Worm (Caenorhabditis elegans): ENCODE results near the gene Y38H6C.18.

Y38H6C.18 gene

DNA sequence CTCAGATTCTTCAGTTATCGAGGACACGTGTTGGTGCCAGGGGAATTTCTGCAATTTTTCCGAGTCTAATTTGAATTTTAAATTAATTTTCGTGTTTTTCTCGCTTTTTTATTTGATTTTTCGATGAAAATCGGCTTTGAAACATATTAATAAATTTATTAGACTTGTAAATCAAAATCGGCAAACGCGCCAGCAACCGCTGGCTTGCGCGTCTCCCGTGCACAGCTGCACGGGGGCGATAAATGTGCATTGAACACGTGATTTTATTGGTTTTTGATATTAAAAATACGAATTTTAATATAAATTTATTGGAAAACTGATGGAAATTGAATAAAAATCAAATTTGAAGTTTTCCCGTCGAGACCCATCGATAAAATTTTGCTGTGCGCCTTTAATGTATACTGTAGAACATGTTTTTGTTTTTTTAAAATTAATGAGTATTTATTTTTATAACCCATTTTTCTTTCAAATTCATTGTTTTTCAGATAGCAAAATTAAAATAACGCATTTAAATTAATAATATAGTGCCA lies 33.6 kb upstream of the Y38H6C.18 start, which contains the start of gene F26F2.7 (continued):
- peak; percentile 80 for TF ChIP-seq gmeb-1 (tag; optimal IDR thresholded peaks at IDR 0.05)
- no peak for TF ChIP-seq nhr-25 (tag; optimal IDR thresholded peaks at IDR 0.05)
- TF ChIP-seq zag-1 (tag; optimal IDR thresholded peaks at IDR 0.05), result peak; percentile 34
- no peak for TF ChIP-seq ceh-82 (tag; optimal IDR thresholded peaks at IDR 0.05)
- TF ChIP-seq sma-3 (GFP tag; optimal IDR thresholded peaks at IDR 0.05), result peak; percentile 80
- TF ChIP-seq elt-1 (tag; optimal IDR thresholded peaks at IDR 0.05), result no peak
- peak; percentile 75 for TF ChIP-seq lin-11 (tag; optimal IDR thresholded peaks at IDR 0.05)
- peak; percentile 61 for TF ChIP-seq ztf-4 (tag; optimal IDR thresholded peaks at IDR 0.05)
- TF ChIP-seq mab-5 (tag; optimal IDR thresholded peaks at IDR 0.05), result peak; percentile 61
- no peak for TF ChIP-seq alr-1 (tag; optimal IDR thresholded peaks at IDR 0.05)
- TF ChIP-seq egl-27 (tag; optimal IDR thresholded peaks at IDR 0.05), result peak; percentile 21
- TF ChIP-seq ztf-11 (tag; optimal IDR thresholded peaks at IDR 0.05), result no peak
- no peak for TF ChIP-seq ZK546.5 (tag; optimal IDR thresholded peaks at IDR 0.05)
- no peak for TF ChIP-seq ztf-1 (GFP tag; conservative IDR thresholded peaks at IDR 0.05)

DNA sequence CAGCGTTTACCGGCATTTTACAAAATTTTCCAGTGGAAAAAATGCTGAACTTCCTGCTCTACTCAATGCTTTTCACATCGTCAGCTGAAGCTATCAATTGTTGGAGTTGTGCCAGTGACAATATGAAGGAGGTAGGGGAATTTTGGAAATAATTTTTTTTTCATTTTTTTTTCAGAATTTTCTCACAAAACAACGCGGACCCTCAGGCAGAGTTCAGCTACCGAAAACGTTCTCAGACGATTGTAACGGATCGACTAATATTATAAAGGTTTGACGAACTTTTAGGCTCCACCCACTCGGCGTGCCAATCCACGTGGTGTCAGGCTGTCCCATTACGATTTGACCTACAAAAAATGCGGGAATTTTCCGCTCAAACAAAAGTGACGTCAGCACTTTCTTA lies 32.6 kb upstream of the Y38H6C.18 start, which contains the start of gene F26F2.8:
TSS of gene F26F2.8 (plus strand) at position 13 of the 400 bp plus-strand sequence.
- TF ChIP-seq nhr-21 (tag; optimal IDR thresholded peaks at IDR 0.05) (no peak), lin-11 (tag; optimal IDR thresholded peaks at IDR 0.05) (no peak), sma-9 (GFP tag; optimal IDR thresholded peaks at IDR 0.05) (no peak), sma-9 (tag; optimal IDR thresholded peaks at IDR 0.05) (no peak), mab-5 (tag; optimal IDR thresholded peaks at IDR 0.05) (no peak), nhr-129 (tag; optimal IDR thresholded peaks at IDR 0.05) (no peak), nhr-11 (tag; optimal IDR thresholded peaks at IDR 0.05) (no peak), ZK546.5 (tag; optimal IDR thresholded peaks at IDR 0.05) (no peak), zag-1 (tag; optimal IDR thresholded peaks at IDR 0.05) (no peak), elt-3 (tag; optimal IDR thresholded peaks at IDR 0.05) (no peak), lin-13 (GFP tag; optimal IDR thresholded peaks at IDR 0.05) (no peak), F13H6.1 (tag; optimal IDR thresholded peaks at IDR 0.05) (no peak), nhr-6 (tag; optimal IDR thresholded peaks at IDR 0.05) (no peak), R02D3.7 (tag; optimal IDR thresholded peaks at IDR 0.05) (no peak), unc-55 (GFP tag; optimal IDR thresholded peaks at IDR 0.05) (no peak), crh-2 (tag; optimal IDR thresholded peaks at IDR 0.05) (no peak), ztf-11 (tag; optimal IDR thresholded peaks at IDR 0.05) (no peak), ceh-16 (tag; optimal IDR thresholded peaks at IDR 0.05) (no peak), fos-1 (tag; optimal IDR thresholded peaks at IDR 0.05) (no peak), ama-1 (optimal IDR thresholded peaks at IDR 0.05) (no peak)

DNA sequence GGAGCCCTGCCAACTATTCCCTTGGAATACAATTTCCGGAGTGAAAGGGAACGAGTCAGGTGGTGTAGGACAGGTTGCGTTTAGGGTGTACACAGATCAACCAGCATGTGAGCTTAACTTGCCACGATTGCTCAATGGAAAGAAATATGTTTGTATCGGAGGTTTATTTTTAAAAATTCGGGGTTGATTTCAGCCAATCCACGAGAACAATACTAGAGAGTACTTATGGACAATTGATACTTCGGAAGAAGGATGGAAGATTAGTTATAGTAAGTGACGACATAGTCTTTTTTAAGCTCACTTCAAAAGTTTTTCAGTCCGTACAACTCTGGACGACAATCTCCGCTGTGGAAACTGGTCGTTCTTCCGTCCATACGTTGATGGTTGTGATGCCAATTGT lies 27.9 kb upstream of the Y38H6C.18 start:
- TF ChIP-seq gmeb-1 (tag; optimal IDR thresholded peaks at IDR 0.05) (no peak), nhr-237 (tag; optimal IDR thresholded peaks at IDR 0.05) (no peak), blmp-1 (tag; optimal IDR thresholded peaks at IDR 0.05; ENCODE audit: insufficient read depth) (no peak), C34F6.9 (tag; optimal IDR thresholded peaks at IDR 0.05) (no peak)

DNA sequence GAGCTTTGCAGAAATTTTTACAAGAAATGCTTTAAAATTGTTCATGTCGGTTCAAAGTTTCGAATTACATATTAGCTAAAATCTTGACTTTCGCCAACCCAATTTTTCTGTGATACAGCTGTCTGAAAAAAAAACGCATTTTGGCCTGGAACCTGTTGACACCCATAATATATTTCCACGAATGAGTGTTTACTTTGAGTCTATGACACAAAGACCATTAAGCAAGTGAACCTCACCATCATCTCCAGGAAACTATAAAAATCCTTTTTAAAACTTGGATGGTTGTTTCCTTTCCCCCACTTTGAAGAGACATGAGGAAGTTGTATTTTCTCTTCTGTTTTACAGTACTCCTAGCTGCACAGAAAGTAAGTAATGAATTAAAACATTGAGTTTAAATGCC lies 27.4 kb upstream of the Y38H6C.18 start, which contains the start of gene clec-263:
TSS of gene clec-263 (plus strand) at position 301 of the 400 bp plus-strand sequence.
- no peak for TF ChIP-seq ZK546.5 (tag; optimal IDR thresholded peaks at IDR 0.05)
- no peak for TF ChIP-seq Y55F3AM.14 (GFP tag; optimal IDR thresholded peaks at IDR 0.05)
- TF ChIP-seq ztf-11 (tag; optimal IDR thresholded peaks at IDR 0.05), result no peak

DNA sequence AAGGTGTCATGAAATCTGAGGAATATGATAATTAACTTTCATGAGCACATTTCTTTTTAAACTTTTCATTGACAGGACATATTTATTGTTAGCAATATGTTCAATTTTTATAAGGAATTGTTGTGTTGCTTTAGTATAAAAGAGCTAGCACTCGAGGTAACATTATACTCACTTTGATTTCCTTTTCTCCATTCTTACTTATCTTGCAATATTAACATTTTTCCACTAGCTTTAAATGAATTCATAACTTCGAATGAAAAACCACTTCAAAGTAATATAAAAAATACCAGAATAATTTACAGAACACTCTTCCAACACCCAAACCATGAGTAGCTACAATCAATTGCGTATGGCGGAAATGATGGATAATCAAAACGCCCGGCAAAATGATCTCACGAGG lies 26.4 kb upstream of the Y38H6C.18 start, which contains the start of gene F26F2.5:
TSS of gene F26F2.5 (plus strand) at position 301 of the 400 bp plus-strand sequence.
- no peak for TF ChIP-seq ceh-16 (tag; optimal IDR thresholded peaks at IDR 0.05)
- no peak for TF ChIP-seq zag-1 (tag; optimal IDR thresholded peaks at IDR 0.05)
- TF ChIP-seq dmd-4 (tag; optimal IDR thresholded peaks at IDR 0.05), result no peak
- no peak for TF ChIP-seq unc-39 (tag; optimal IDR thresholded peaks at IDR 0.05)
- no peak for TF ChIP-seq ztf-4 (tag; optimal IDR thresholded peaks at IDR 0.05)
- TF ChIP-seq nhr-21 (tag; optimal IDR thresholded peaks at IDR 0.05), result no peak
- no peak for TF ChIP-seq nhr-11 (tag; optimal IDR thresholded peaks at IDR 0.05)
- no peak for TF ChIP-seq fos-1 (tag; optimal IDR thresholded peaks at IDR 0.05)
- no peak for TF ChIP-seq blmp-1 (tag; optimal IDR thresholded peaks at IDR 0.05; ENCODE audit: insufficient read depth)
- TF ChIP-seq nhr-25 (tag; optimal IDR thresholded peaks at IDR 0.05), result no peak
